Worm (Caenorhabditis elegans) whole organism, L4 larva: ENCODE data around the gene unc-79.

Experiments
- gei-8 ChIP-seq: fragments of 200-800 bp; sonication (Bioruptor generic); optimal IDR thresholded peaks from 2 replicates; lab custom pipeline; 2018; ENCODE audit warnings: mild to moderate bottlenecking, missing genetic modification characterization, missing compliant biosample characterization
- rbr-2 ChIP-seq: sonication (generic microtip); optimal IDR thresholded peaks from 2 replicates; lab custom pipeline; 2016; ENCODE audit warnings: missing genotype, missing genetic modification characterization, missing compliant biosample characterization

DNA sequence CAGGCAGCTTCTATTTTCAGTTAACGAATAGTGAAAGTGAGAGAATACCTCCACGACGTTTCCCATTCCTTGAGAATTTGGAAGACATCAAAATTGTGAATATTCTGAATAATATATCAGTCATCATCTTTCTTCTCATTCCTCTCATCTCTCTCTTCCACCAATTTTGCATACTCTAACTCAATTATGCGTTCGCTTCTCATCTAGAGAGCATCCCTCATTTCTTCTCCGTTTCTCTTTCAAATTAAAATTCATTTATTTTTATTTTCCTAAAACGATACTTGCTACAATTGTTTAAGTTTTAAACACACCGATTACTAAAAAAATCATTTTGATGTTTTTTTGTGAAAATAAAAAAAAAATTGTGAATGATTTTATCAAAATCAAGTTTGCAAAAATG is 36.7 kb downstream of the unc-79 start:
- TF ChIP-seq gei-8 = no peak
- no peak for TF ChIP-seq rbr-2 (tag; lab: Kevin White, UChicago)
